Worm (Caenorhabditis elegans) whole organism, L3 larva: ENCODE results near the gene snpc-3.1.

Source experiments
- ZK546.5 ChIP-seq: sonication (generic microtip); optimal IDR thresholded peaks from 2 replicates; lab custom pipeline; 2017; ENCODE audit warnings: missing biosample characterization, missing genetic modification characterization
- aly-2 ChIP-seq: fragments of 150-350 bp; optimal IDR thresholded peaks from 2 replicates; lab custom pipeline; 2014; ENCODE audit warnings: missing biosample characterization, missing genetic modification characterization
- ama-1 ChIP-seq: fragments of 150-350 bp; optimal IDR thresholded peaks from 2 replicates; lab custom pipeline; 2018
- ceh-16 ChIP-seq: sonication (generic microtip); optimal IDR thresholded peaks from 2 replicates; lab custom pipeline; 2017; ENCODE audit warnings: missing biosample characterization, missing genetic modification characterization
- ceh-82 ChIP-seq: fragments of 150-350 bp; optimal IDR thresholded peaks from 2 replicates; lab custom pipeline; 2014; ENCODE audit warnings: missing biosample characterization, missing genetic modification characterization
- daf-12 ChIP-seq: fragments of 150-350 bp; optimal IDR thresholded peaks from 2 replicates; lab custom pipeline; 2014; ENCODE audit warnings: missing biosample characterization, missing genetic modification reagents, missing genetic modification characterization
- egl-27 ChIP-seq: sonication (generic microtip); optimal IDR thresholded peaks from 4 replicates; lab custom pipeline; 2017; ENCODE audit warnings: missing biosample characterization, missing genetic modification reagents, missing genetic modification characterization
- fkh-10 ChIP-seq: sonication (generic microtip); optimal IDR thresholded peaks from 2 replicates; lab custom pipeline; 2017; ENCODE audit warnings: missing biosample characterization, missing genetic modification reagents, missing genetic modification characterization
- nhr-25 ChIP-seq: sonication (generic microtip); optimal IDR thresholded peaks from 2 replicates; lab custom pipeline; 2017; ENCODE audit warnings: missing biosample characterization, missing genetic modification characterization
- nhr-28 ChIP-seq: fragments of 150-350 bp; optimal IDR thresholded peaks from 2 replicates; lab custom pipeline; 2014; ENCODE audit warnings: missing biosample characterization, missing genetic modification characterization
- pqm-1 ChIP-seq: fragments of 150-350 bp; optimal IDR thresholded peaks from 2 replicates; lab custom pipeline; 2017; ENCODE audit warnings: missing biosample characterization, missing genetic modification characterization, inconsistent platforms
- unc-39 ChIP-seq: sonication (generic microtip); optimal IDR thresholded peaks from 4 replicates; lab custom pipeline; 2017; ENCODE audit warnings: missing biosample characterization, missing genetic modification characterization
- unc-62 ChIP-seq: fragments of 150-350 bp; sonication (generic microtip); optimal IDR thresholded peaks from 4 replicates; lab custom pipeline; 2014; ENCODE audit warnings: missing biosample characterization, missing genetic modification reagents, missing genetic modification characterization
- zag-1 ChIP-seq: fragments of 150-350 bp; optimal IDR thresholded peaks from 2 replicates; lab custom pipeline; 2014; ENCODE audit warnings: missing biosample characterization, missing genetic modification characterization

DNA sequence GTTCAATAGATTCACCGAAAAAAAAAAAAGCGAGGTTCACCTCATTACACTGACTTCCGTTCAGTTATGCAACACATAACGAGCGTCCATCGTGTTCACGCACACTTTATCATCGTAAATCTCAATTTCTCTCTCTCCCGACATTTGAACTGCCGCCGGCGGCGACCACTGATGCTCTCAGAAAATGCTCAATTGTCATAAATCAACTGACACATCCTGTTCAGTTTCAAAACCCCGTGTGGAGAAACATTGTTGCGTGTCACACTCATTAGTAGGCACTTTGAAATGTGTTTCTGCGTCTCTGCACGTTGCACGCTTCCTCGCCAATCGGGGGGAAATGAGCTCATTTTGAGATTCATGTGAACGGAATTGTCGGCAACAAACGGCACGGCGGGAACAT is 49.7 kb upstream of the snpc-3.1 start:
- TF ChIP-seq egl-27 (tag; lab: Kevin White, UChicago) (no peak), zag-1 (tag; lab: Kevin White, UChicago) (no peak), unc-39 (no peak), nhr-25 (tag; lab: Kevin White, UChicago) (no peak), ama-1 (lab: Kevin White, UChicago) (no peak), aly-2 (tag; lab: Kevin White, UChicago) (no peak), daf-12 (tag; lab: Kevin White, UChicago) (no peak), nhr-28 (tag; lab: Kevin White, UChicago) (no peak), unc-62 (no peak), ceh-82 (no peak), fkh-10 (no peak), ceh-16 (no peak), pqm-1 (no peak), ZK546.5 (tag; lab: Kevin White, UChicago) (no peak)
